Fruit fly (Drosophila melanogaster) ovary, adult (tissue): ENCODE results near the gene CG15258.

ENCODE experiments used
- CG17801 ChIP-seq: fragments of 200-800 bp; optimal IDR thresholded peaks from 2 replicates; lab custom pipeline; 2019; ENCODE audit warnings: missing biosample characterization, mild to moderate bottlenecking, missing genetic modification characterization, moderate library complexity; ENCODE audit not compliant: partially characterized antibody

Gene CG15258

DNA sequence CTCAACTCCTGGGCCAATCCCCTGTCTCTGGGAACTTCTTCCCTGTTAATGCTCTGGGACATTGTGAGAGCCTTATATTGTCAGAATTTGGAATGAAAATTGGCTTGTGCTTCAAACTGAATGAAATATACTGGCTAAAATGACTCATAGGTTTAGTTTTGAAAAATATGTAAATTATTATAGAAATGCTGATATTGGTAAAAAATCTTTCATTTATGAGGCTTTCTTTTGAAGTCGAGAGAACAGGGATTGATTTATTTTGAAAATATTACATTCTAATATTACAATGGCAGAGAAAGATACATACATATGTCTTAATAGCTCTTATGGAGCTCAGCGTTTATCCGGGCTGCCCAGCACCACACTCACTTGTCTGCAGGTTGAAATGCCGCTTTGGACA lies at the start of gene CG15258:
CG15258 (minus strand) TSS at position 101 of the 400 bp plus-strand sequence.
- TF ChIP-seq CG17801, result no peak

DNA sequence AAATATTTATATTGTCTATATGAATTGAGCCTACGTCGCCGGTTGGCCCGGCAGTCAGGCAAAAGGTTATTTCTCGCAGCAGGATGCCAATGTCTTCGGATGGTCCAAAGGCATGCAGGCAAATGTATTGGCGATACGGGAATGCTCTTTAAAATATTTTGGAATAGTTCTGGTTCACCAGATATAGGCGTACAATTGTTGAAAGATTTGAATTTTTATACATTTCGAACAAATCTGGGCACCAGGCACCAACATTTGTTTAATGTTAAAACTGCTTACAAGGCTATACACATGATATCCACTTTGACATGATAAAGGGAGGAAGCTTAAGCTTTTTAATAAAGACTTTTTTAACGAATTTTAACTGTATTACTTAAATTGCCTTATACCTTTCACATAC lies 48.8 kb upstream of the CG15258 start:
- TF ChIP-seq CG17801, result no peak

DNA sequence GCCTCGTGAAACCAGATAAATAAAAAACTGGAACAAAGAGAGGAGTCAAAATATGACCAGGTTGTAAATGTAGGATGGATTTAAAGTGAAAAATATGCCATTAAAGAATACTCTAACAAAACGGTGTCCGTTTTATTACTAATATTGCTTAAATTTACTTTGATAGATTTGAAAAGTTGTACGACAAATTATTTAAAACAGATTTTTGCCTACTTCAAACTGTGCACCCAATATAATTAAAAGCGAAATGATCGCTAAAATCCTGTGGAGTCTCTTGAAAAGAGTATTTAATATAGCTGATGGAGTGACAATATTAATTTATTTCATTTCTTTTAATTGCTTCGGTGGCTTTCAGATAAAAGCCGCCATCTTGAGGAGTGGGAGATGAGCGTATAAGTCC lies 47.7 kb upstream of the CG15258 start:
- TF ChIP-seq CG17801, result no peak

DNA sequence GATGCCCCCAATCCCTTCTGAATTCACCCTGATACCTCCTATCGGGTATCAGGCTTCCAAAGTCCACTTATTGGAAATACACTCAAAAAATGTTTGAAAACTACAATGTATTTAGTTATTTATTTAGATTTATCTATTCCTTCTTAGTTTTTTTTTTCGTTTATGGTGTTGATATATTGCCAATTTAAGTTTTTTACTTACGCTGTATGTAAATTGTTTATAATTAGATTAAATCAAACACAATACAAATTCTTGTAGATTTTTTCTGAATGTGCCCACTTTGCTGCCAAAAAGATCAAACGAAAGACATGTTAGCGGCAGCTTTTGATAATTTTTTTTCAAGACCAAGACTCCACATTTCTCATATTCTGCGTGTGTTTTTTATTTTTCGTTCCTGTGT lies 46.1 kb upstream of the CG15258 start:
- no peak for TF ChIP-seq CG17801

DNA sequence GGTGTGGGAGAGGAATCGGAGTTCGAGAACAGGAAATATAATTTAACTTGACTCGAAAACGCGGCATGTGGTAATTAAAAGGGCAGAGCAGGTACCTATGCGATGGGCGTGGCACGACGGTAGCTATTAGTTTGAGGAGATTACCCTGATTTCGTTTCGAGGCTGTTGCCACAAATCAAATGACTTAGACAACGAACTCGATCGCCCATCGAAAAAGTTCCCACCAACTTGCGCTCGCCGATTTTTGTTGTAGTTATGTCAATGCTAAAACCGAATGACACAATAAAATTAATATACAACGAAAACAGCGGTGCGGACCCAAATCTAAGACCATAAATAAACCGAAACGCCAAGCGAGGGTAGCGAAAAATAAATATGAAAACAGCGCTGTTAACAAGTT lies 45.6 kb upstream of the CG15258 start:
- no peak for TF ChIP-seq CG17801

DNA sequence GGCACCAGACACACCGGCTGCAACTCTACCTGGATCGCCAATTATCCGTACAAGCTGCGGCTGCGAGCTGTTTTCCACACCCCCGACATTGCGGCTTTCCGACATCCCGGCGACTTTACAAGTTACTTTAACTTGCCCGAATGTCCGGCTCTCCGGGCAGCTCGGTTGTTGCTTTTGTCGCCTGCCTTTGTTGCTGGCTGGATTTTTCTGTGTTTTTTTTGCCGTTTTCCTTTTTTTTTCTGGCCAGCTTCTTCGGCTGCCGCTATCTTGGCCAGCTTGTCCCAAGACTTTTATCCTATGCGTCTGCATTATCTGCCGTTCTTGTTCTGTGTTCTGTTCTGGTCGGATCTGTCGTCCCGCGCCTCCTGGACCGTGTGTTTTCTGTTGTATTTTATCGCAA lies 44.5 kb upstream of the CG15258 start:
- no peak for TF ChIP-seq CG17801

DNA sequence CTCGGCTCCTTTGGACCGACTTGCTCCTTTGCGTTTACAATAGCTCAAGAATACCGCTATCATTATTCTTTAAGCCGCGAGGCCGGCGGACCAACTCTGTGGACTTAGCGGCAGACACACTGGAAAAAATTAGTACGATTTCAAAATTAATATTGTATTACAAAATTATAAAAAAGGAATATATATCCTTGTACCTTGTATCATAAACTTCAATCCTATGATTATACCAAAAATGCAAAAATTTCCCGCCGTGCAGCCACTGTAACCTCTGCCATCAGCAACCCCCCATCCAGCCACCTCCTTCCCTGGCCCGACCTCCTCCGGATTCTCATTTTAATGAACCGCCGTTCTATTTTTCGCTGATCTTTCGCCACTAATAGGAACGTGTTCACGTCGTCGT lies 43.1 kb upstream of the CG15258 start:
- no peak for TF ChIP-seq CG17801

DNA sequence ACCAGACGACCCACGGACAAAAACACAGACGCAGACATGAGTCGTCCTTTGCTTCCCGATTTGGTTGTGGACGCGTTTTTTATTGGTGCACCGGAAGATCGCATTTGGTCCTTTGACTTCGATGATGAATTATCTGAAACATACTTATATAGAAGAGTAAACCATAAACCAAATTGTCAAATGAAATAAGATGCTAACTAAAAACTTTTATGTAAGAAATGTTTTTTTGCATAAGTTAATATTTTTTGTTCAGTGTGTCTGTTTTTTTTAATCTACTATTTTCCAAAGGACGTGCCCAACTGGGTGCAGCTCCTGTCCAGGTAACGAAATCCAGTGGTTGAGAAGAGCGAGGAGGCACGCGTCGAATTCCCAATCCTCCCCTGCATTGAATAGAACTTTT lies 40.4 kb upstream of the CG15258 start:
- TF ChIP-seq CG17801, result no peak

DNA sequence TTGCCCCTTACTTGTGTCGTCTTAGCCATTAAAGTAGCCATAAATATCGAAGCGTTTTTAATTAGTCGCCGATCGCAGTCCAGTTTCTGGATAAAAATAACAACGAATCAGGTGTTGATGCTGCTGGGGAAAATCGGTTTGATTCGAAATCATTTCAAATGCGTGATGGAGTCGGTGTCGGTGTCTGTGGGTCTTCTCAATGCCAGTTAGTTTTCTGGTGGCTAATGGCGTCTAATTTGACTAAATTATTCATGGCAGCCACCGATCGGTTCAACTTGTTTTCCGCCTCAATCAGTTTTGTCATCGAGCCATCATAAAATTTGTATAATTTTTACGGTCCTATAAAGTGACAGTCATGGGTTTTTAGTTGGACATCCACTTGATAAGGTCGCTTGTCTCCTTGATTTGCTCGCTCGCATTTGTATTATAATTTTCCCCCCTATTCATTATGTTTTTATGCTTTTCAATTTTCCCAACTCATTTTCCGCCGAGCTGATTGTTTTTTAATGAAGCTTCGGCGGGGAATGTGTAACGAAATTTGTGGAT lies 39.0 kb upstream of the CG15258 start:
- TF ChIP-seq CG17801, result no peak

DNA sequence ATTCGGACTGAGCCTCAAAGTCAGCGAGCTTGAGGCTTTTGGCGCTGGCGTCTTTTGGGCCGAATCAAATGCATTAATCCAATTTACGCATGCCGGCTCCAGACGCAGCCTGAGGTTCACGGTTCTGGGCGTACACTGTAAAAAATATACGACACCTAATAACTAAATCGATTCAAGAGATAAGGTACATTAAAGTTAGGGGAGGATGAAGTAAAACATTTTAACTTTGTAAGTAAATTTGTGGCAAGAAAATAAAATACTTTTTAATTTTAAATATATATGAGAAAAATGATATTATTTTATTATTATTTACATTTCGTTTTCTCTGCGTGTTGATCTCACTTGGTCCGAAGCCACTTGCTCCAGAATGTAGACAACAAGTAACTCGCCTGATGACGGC lies 35.4 kb upstream of the CG15258 start:
- TF ChIP-seq CG17801, result no peak

DNA sequence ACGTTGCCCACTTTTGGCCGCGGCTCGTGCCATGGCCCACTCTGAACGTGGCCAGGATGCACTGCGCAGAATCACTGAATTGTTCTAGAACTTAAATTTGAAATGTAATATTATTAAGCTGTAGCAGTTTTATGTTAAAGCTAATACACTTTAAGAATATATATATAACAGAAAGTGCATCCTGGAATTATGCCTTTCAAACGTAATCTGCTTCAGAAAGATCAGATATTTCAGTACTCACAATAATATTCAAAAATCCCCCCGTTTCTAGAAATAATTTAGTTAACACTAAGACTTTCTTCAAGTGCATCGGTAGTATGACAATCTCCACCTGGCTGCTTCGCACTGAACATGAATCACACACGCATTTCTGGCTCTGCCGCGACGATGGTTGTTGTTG lies 30.9 kb upstream of the CG15258 start:
- no peak for TF ChIP-seq CG17801

DNA sequence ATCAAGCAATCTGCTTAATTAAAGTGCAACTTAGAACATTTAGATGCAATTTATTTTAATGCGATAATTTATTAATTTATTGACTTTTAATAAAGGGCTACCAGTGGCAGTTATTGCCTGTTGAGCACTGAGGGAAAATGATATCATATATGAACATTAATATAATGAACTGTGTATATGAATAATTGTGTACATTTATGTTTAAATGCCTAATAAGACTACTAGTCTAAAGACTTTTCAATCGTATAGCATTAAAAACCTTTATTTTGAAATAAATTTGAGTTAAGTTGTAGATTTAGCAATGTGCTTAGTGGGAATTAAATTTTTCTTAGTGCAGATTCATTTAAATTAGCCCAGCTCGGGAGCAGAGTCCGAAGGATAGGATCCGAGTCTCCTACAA lies 29.0 kb upstream of the CG15258 start:
- no peak for TF ChIP-seq CG17801

DNA sequence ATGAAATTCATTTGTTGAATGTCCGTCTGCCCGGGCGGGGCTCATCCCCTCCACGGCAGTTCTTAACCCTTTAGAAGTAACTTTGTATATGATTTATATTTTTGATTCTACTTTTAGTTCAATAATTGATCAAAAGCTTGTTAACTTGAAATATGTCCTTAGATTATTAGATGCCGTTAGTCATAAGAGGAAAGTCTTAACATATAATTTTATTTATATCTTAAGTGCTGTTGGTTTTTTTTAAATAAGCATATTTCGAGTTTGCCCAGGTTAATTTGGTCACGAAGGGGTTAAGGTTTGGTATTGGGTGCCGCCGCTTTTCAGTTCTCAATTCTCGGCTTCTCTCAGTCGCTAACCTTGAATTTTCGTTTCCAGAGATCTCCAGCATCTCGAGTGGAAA lies 27.6 kb upstream of the CG15258 start:
- TF ChIP-seq CG17801, result no peak

DNA sequence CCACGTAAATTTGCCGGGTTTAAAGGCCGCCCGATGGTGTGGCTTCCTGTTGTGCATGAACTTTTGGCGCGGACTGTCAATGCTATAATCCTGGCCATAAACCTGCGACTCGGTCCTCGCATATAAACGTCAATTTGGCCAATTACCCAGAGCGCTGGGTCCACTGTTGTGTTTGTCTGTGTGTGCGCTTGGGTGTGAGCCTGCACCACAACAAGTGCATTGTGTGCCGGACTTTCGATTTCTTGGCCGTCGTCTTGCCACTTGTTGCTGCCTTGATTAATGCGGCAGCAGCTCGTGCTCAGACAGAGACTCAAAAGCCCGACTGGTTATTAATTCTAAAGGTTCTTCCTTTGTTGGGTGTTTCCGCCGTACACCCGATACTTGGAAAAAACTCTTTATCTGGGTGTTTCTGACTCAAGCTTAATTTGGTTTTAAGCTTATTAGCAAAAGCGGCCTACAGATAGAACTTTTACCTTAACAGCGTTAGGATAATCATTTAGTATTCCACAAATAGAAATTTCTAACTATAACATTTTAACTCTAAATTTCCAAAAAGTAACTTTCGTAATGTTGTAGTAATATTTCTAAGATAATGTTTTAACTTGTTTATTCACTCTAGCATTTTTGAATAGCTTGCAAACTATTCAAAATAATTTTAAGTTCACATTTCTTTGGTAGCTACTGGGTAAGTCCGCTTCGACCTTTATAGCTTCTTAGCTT lies 26.6 kb upstream of the CG15258 start:
- TF ChIP-seq CG17801, result no peak

DNA sequence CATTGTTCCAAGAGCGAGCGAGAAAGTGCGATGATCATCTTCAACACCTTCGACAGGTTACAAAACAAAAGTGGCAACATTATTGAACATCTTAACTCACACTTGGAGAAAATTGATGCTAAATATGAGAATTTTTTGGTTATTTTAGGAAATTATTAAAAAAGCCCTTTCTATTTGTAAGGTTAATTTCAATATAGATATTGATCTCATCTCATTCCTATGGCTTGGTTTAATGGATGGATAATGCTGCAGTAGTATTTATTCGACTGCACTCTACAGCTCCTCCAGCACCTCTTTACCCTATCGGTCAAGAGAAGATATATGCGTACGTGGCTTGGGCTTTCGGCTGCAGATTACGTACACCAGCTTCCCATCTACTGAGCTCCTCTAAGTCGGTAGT lies 25.3 kb upstream of the CG15258 start:
- no peak for TF ChIP-seq CG17801

DNA sequence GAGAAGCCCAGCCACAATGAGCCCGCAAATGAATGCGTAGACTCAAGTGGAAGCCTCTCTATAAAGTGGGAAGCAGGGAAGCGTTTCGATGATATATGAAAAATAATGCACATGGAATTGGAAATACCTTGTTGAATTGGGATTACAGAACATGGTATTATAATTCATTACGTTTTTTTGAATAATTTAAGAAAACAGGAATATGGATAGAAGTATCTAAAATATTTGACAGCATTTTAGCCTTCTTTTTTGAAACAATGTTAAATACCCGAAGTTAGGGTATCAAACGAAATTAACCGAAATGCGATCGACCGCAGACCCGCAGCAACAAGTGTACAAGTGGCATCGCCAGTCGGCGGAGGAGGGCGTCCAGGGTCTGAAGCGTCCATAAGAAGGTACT lies 24.6 kb upstream of the CG15258 start:
- TF ChIP-seq CG17801, result no peak

DNA sequence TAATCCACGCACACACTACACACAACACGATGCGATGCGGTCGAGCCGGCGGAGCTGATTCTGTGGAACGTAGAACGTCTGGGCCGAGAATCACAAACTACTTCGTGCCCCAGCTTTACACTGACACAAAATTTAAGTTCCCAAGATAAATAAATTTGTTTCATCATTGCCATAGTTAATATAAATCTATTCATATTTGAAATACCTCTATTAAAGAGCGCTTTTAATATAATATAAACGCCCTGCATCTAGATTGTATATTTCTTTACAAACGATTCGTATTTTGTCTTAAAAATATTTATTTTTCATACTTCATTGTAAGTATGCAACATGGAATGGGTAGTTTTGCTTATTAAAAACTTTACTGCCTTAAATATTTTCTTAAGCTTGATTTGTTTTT lies 23.9 kb upstream of the CG15258 start:
- no peak for TF ChIP-seq CG17801

DNA sequence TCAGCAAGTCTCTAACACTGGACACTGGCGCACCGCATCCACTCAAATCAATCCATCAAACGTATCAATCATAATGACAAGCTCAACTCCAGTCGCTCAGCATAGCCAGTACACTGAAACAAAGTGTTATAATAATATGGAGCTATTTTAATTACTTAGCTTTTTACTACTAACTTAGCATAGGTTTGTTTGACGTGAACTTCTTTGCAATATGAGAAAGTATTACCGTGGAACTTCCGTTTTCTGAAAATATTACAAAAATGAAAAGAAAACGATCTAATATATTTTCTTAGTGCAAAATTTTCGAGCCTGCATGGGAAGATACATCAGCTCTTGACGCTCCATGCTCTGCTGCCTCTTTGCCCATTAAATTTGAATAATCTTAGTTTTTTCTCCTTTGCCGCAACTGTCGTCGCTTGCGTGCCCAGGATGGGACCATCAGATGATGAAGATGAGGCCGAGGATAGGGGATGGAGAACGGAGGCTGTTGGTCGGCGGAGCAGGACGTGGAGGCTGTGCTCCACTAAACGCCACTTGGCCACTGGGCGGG lies 21.7 kb upstream of the CG15258 start:
- TF ChIP-seq CG17801, result no peak

DNA sequence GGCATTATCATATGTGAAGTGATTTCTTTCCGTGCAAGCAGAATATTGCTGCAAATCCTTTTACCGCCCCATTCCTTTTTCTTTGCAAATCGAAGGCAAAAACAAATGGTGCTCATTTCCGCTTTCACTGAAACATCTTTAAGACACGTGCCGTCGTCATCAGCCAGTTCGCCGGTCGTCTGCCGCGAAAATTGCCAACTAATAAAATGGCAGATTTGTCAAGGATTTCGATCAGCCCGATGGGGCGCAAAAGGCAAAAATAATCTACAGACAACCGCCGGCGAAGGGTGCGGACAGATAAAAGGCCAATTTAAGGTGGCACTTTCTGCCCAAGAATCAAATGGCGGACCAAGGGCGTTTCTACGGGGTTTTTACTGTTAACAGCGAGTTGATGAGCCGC lies 10.5 kb upstream of the CG15258 start:
- TF ChIP-seq CG17801, result no peak
